Worm (Caenorhabditis elegans): Measurements from ENCODE around the gene pup-2.

Gene pup-2

DNA sequence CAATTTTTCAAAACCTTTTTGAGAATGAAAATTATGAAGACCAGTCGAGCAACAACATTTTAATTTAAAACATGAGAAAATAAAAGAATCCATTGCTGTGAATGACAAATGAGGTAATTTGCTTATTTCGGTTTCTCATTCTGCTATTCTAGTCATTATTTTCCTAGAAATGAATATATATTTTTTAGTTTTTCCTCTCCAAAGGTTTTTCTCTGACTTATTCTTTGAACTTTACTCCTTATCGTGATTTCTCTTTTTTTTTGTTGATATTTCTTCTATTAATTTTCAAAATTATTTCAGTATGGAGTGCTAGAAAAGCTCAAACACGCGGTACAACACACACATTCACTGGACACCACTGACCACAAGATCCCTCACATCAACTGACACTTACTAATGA lies at the start of gene pup-2:
pup-2 (plus strand) TSS at position 301 of the 400 bp plus-strand sequence.
- TF ChIP-seq W03F9.2 (tag; optimal IDR thresholded peaks at IDR 0.05) (no peak), him-1 (tag; optimal IDR thresholded peaks at IDR 0.05) (no peak), dao-5 (tag; optimal IDR thresholded peaks at IDR 0.05) (no peak)

DNA sequence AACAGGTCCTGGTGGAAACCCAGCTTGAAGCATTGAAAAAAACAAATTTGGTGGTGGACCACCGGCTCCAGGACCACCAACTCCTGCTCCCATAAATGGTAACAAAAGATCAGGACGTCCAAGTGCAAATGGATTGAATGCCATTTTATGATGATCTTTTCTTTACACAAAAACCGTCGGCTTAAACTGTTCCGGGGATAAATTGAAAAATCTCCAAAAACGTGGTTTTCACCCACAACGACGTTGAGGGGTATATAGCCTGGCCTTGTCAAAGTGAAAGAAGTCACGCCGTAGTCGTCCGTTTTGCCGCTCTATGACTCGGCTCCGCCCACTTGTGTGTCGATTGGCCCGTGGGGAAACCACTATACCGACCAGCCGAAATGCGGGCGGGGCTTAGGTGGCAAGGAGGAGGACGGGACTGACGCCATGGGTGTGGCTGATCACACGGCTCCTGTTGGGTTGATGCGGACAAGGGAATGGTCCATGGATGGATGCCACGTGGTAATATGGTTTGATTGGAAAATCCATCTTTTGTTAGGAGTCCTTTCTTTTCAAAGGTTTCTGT lies 49.6 kb upstream of the pup-2 start, which contains the start of gene tbx-2:
tbx-2 (minus strand) TSS at position 264 of the 565 bp plus-strand sequence.
- TF ChIP-seq him-1 (tag; optimal IDR thresholded peaks at IDR 0.05): no peak
- no peak for TF ChIP-seq W03F9.2 (tag; optimal IDR thresholded peaks at IDR 0.05)
- TF ChIP-seq dao-5 (tag; optimal IDR thresholded peaks at IDR 0.05): no peak

DNA sequence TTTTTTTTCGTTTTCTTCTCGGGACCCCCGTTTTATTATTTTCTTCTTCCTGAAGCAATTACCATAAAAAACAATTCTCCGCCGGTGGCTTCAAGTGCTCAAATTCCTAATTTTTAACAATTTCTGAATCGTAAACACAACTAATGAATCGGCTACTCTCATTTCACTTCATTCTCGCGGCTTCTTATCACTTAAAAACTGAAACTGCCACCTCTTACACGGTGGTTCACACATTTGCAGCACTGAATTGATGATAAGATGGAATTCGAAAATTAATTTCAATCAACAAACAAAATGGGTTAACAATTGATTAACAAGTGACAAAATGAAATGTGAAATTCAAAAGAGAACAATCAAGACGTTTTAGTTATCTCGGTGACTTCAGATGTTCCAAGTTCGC lies 48.6 kb upstream of the pup-2 start:
- no peak for TF ChIP-seq W03F9.2 (tag; optimal IDR thresholded peaks at IDR 0.05)
- no peak for TF ChIP-seq him-1 (tag; optimal IDR thresholded peaks at IDR 0.05)
- no peak for TF ChIP-seq dao-5 (tag; optimal IDR thresholded peaks at IDR 0.05)

DNA sequence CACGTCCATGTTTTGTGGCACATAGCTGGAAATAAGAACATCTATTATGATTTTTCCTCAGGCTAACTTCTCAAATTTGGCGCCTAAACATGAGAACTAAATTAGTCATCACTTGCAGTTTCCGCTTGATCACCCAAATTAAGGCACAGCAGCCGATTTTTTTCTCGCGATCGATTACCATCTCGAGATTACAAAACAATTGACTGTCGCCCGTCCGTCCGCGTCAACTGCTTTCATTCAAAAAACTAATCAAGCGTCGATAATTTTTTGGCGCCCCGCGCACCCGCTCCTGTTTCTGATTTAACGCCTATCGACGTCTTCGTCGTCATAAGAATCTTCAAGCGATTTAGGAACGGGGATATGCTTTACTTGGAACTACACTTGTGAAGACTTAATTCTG lies 48.0 kb upstream of the pup-2 start:
- TF ChIP-seq him-1 (tag; optimal IDR thresholded peaks at IDR 0.05): no peak
- TF ChIP-seq dao-5 (tag; optimal IDR thresholded peaks at IDR 0.05): no peak

ce11 chrIII:5138940-5139533 lies 46.7 kb upstream of the pup-2 start:
- no peak for TF ChIP-seq him-1 (tag; optimal IDR thresholded peaks at IDR 0.05)

DNA sequence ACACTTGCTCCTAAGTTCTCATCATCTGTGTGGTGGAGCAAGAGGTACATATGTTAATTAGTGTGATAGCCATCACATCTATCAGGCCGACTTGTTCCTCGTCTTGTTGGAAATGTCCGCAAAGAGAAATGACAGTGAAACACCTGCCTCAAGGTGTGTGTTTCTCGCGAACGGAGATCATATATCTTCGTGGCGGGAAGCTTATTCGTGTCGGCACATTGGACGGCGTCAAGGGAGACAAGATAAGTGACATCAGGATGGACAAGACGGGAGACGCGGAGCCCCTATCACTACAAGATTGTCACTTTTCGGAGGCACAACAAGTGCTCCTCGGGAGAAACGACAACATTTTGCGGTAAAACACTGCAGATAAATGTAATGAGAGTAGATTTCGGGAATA lies 46.0 kb upstream of the pup-2 start:
- TF ChIP-seq dao-5 (tag; optimal IDR thresholded peaks at IDR 0.05) (no peak), W03F9.2 (tag; optimal IDR thresholded peaks at IDR 0.05) (no peak)

- no peak for TF ChIP-seq dao-5 (tag; optimal IDR thresholded peaks at IDR 0.05)
- TF ChIP-seq W03F9.2 (tag; optimal IDR thresholded peaks at IDR 0.05): no peak
- no peak for TF ChIP-seq him-1 (tag; optimal IDR thresholded peaks at IDR 0.05)
These were observed 45.2 kb upstream of the pup-2 start for ce11 chrIII:5140559-5140958.

ce11 chrIII:5141935-5142334 lies 43.8 kb upstream of the pup-2 start:
- TF ChIP-seq him-1 (tag; optimal IDR thresholded peaks at IDR 0.05): no peak
- no peak for TF ChIP-seq dao-5 (tag; optimal IDR thresholded peaks at IDR 0.05)
- TF ChIP-seq W03F9.2 (tag; optimal IDR thresholded peaks at IDR 0.05): no peak

DNA sequence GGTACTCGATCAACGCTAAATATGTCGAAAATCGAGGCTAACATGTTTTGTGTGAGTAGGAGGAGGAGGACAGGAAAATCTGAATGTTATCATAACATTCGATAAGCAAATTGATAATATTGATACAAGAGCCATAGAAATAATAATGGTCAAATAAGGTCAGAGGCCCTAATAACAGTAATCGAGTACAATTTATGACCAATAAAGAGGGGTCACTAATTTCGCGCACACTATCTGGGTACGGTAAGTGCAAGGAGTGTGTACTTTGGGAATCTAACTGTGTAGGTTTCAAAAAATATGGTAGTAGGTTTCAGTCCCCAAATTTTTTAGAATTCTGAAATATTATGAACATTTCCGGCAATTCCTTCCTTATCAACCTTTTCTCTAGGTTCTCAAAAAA lies 42.2 kb upstream of the pup-2 start:
- TF ChIP-seq dao-5 (tag; optimal IDR thresholded peaks at IDR 0.05): no peak

DNA sequence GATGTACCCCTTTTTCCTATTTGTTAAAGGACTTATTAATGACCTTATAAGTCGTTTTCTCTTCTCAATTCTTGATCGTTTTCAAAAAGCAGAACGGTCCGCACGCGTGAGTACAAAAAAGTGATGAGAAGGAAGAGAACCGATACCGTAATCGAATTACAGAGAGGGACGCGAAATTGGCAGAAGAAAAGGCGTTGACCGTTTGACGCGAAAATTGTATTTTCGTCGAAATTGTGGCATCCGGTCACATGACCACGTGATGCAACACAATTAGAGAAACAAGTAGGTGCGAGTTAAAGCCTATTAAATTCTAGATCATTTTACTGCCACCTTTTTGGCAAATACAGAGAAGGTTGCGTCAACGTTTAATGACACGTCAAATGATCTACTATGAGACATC lies 41.6 kb upstream of the pup-2 start:
- no peak for TF ChIP-seq dao-5 (tag; optimal IDR thresholded peaks at IDR 0.05)
- no peak for TF ChIP-seq him-1 (tag; optimal IDR thresholded peaks at IDR 0.05)
- TF ChIP-seq W03F9.2 (tag; optimal IDR thresholded peaks at IDR 0.05): no peak

ce11 chrIII:5145874-5146273 lies 39.8 kb upstream of the pup-2 start:
- TF ChIP-seq W03F9.2 (tag; optimal IDR thresholded peaks at IDR 0.05) (no peak), him-1 (tag; optimal IDR thresholded peaks at IDR 0.05) (no peak), dao-5 (tag; optimal IDR thresholded peaks at IDR 0.05) (no peak)

ce11 chrIII:5146749-5147148 lies 39.0 kb upstream of the pup-2 start:
- TF ChIP-seq W03F9.2 (tag; optimal IDR thresholded peaks at IDR 0.05) (no peak), him-1 (tag; optimal IDR thresholded peaks at IDR 0.05) (no peak), dao-5 (tag; optimal IDR thresholded peaks at IDR 0.05) (no peak)

ce11 chrIII:5147445-5147844 lies 38.3 kb upstream of the pup-2 start:
- TF ChIP-seq him-1 (tag; optimal IDR thresholded peaks at IDR 0.05): no peak
- TF ChIP-seq dao-5 (tag; optimal IDR thresholded peaks at IDR 0.05): no peak
- TF ChIP-seq W03F9.2 (tag; optimal IDR thresholded peaks at IDR 0.05): no peak

DNA sequence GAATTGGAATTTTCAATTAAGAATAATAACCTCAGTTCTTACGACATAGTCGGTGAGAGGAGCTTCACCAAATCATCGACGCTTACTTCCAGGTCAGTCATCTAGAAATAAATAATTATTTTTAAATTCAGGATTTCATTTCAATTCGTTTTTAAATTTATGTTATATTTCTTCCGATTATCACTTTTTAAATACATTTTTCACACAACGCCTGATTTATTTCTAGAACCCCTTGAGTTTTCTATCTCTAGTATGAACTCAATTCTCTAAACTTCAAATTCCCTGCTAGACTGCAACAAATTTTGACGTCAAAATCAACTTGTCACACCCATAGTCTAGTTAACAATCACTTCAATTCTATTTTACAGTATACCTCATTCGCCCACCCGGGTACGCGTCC lies 36.2 kb upstream of the pup-2 start, which contains the start of gene Y54H5A.2:
Y54H5A.2 (minus strand) TSS at position 101 of the 400 bp plus-strand sequence.
- TF ChIP-seq him-1 (tag; optimal IDR thresholded peaks at IDR 0.05) (no peak), W03F9.2 (tag; optimal IDR thresholded peaks at IDR 0.05) (no peak), dao-5 (tag; optimal IDR thresholded peaks at IDR 0.05) (no peak)

DNA sequence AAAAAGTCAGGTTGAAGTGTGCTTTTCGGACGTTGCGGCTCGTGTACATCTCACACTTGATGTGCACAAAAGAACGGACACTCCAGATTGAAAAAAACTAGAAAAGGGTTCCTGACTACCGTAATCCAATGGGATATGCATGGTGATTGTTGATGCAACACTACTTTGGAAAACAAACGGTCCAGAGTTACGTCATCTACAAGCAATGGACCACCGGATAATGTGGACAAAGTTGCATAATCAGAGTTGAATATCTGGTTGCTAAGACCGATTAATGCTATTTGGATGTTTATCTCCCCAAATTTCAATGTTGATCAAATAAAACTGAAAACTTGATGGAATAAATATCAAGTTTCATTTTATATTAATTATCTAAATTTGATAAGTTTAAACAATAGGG lies 35.7 kb upstream of the pup-2 start:
- no peak for TF ChIP-seq dao-5 (tag; optimal IDR thresholded peaks at IDR 0.05)
- no peak for TF ChIP-seq him-1 (tag; optimal IDR thresholded peaks at IDR 0.05)
- TF ChIP-seq W03F9.2 (tag; optimal IDR thresholded peaks at IDR 0.05): no peak
